Fruit fly (Drosophila melanogaster) whole organism, pupa: Measurements from ENCODE around the gene kar.
A peak's percentile ranks its signal among the peaks of the same experiment; 100 is the strongest.

Experiments used
- CG10348 ChIP-seq: fragments of 200-800 bp; sonication (Bioruptor generic); IDR thresholded peaks from 2 replicates; pipeline ENCODE4 v1.3.6; 2022; ENCODE audit warnings: missing biosample characterization, missing genetic modification characterization
- CG12605 ChIP-seq: fragments of 200-800 bp; sonication (Bioruptor generic); IDR thresholded peaks from 2 replicates; pipeline ENCODE4 v1.3.6; 2022; ENCODE audit warnings: missing biosample characterization, missing genetic modification characterization
- CG13204 ChIP-seq: fragments of 200-800 bp; sonication (Bioruptor generic); optimal IDR thresholded peaks from 2 replicates; lab custom pipeline; 2018; ENCODE audit warnings: missing biosample characterization, mild to moderate bottlenecking, missing genetic modification characterization, moderate library complexity
- CG14655 ChIP-seq: fragments of 200-800 bp; sonication (Bioruptor generic); optimal IDR thresholded peaks from 3 replicates; lab custom pipeline; 2017; ENCODE audit warnings: mild to moderate bottlenecking, missing biosample characterization, missing genetic modification reagents, missing genetic modification characterization
- CG15710 ChIP-seq: fragments of 200-800 bp; sonication (Bioruptor generic); optimal IDR thresholded peaks from 2 replicates; lab custom pipeline; 2018; ENCODE audit warnings: missing biosample characterization, mild to moderate bottlenecking, missing genetic modification characterization, moderate library complexity
- CG17806 ChIP-seq: fragments of 200-800 bp; sonication (Bioruptor generic); optimal IDR thresholded peaks from 2 replicates; lab custom pipeline; 2018; ENCODE audit warnings: missing biosample characterization, mild to moderate bottlenecking, missing genetic modification characterization, moderate library complexity
- CG32121 ChIP-seq: fragments of 200-800 bp; sonication (Bioruptor generic); IDR thresholded peaks from 2 replicates; pipeline ENCODE4 v1.3.6; 2022; ENCODE audit warnings: missing biosample characterization, missing genetic modification characterization
- CG34367 ChIP-seq: fragments of 200-800 bp; sonication (Bioruptor generic); optimal IDR thresholded peaks from 2 replicates; lab custom pipeline; 2018; ENCODE audit warnings: missing biosample characterization, mild to moderate bottlenecking, missing genetic modification characterization
- CG4496 ChIP-seq: fragments of 200-800 bp; sonication (Bioruptor generic); IDR thresholded peaks from 3 replicates; pipeline ENCODE4 v1.3.6; 2022; ENCODE audit warnings: missing biosample characterization, missing genetic modification characterization
- CG8159 ChIP-seq: fragments of 200-800 bp; sonication (Bioruptor generic); optimal IDR thresholded peaks from 3 replicates; lab custom pipeline; 2018; ENCODE audit warnings: missing biosample characterization, mild to moderate bottlenecking, missing genetic modification characterization, moderate library complexity
- CG8301 ChIP-seq: fragments of 200-800 bp; sonication (Bioruptor generic); optimal IDR thresholded peaks from 2 replicates; lab custom pipeline; 2018; ENCODE audit warnings: missing biosample characterization, mild to moderate bottlenecking, missing genetic modification characterization
- CG9948 ChIP-seq: fragments of 200-800 bp; sonication (Bioruptor generic); optimal IDR thresholded peaks from 2 replicates; lab custom pipeline; 2018; ENCODE audit warnings: missing biosample characterization, mild to moderate bottlenecking, missing genetic modification characterization, moderate library complexity
- D1 ChIP-seq: fragments of 200-800 bp; sonication (Bioruptor generic); optimal IDR thresholded peaks from 2 replicates; lab custom pipeline; 2018; ENCODE audit warnings: missing biosample characterization, mild to moderate bottlenecking, missing genetic modification characterization, moderate library complexity
- EcR ChIP-seq: fragments of 200-800 bp; sonication (Bioruptor generic); optimal IDR thresholded peaks from 3 replicates; lab custom pipeline; 2019; ENCODE audit warnings: missing biosample characterization, missing genetic modification characterization, mild to moderate bottlenecking, moderate library complexity, missing genetic modification reagents
- Ets98B ChIP-seq: fragments of 200-800 bp; sonication (Bioruptor generic); IDR thresholded peaks from 2 replicates; pipeline ENCODE4 v1.3.6; 2022; ENCODE audit warnings: missing biosample characterization, missing genetic modification characterization
- Pif1A ChIP-seq: fragments of 200-800 bp; sonication (Bioruptor generic); optimal IDR thresholded peaks from 3 replicates; lab custom pipeline; 2016; ENCODE audit warnings: missing biosample characterization, missing genetic modification characterization
- Pif1B ChIP-seq: fragments of 200-800 bp; sonication (Bioruptor generic); optimal IDR thresholded peaks from 3 replicates; lab custom pipeline; 2016; ENCODE audit warnings: missing biosample characterization, missing genetic modification characterization
- Snoo ChIP-seq: fragments of 200-800 bp; sonication (Bioruptor generic); optimal IDR thresholded peaks from 3 replicates; lab custom pipeline; 2017; ENCODE audit warnings: missing biosample characterization, mild to moderate bottlenecking, missing genetic modification characterization, inconsistent platforms
- fd96Ca ChIP-seq: fragments of 200-800 bp; sonication (Bioruptor generic); IDR thresholded peaks from 3 replicates; pipeline ENCODE4 v1.3.6; 2022; ENCODE audit warnings: missing biosample characterization, missing genetic modification characterization
- gl ChIP-seq: fragments of 200-800 bp; sonication (Bioruptor generic); optimal IDR thresholded peaks from 2 replicates; lab custom pipeline; 2018; ENCODE audit warnings: missing biosample characterization, mild to moderate bottlenecking, missing genetic modification characterization
- rn ChIP-seq: fragments of 200-800 bp; sonication (Bioruptor generic); IDR thresholded peaks from 2 replicates; pipeline ENCODE4 v1.3.6; 2022; ENCODE audit warnings: missing biosample characterization, missing genetic modification characterization

kar gene

dm6 chr3R:12699620-12700378 is 10.6 kb upstream of the kar start:
- TF ChIP-seq Snoo (tag; lab: Kevin White, UChicago) (no peak), CG13204 (GFP tag; lab: Kevin White, UChicago) (no peak), CG34367 (no peak)

DNA sequence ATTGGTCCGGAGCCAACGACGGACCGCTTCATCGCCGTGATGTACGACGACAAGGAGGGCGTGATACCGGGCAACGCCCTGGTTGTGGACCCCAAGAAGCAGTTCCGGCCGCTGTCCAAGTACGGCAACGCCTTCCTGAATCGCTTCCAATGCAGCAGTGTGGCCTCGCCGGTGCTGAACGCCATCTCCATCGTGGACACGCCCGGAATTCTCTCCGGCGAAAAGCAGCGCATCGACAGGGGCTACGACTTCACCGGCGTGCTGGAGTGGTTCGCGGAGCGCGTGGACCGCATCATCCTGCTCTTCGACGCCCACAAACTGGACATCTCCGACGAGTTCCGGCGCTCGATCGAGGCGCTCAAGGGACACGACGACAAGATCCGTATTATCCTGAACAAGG is 9.2 kb upstream of the kar start:
- no peak for TF ChIP-seq Pif1A (GFP tag; lab: Kevin White, UChicago)
- no peak for TF ChIP-seq CG9948
- TF ChIP-seq CG14655 (GFP tag; lab: Kevin White, UChicago), result no peak
- TF ChIP-seq D1, result no peak
- TF ChIP-seq CG34367, result no peak
- TF ChIP-seq CG8159 (tag; lab: Kevin White, UChicago), result no peak
- TF ChIP-seq CG15710 (tag; lab: Kevin White, UChicago), result no peak
- TF ChIP-seq gl (tag; lab: Kevin White, UChicago), result no peak
- TF ChIP-seq CG12605 (GFP tag; lab: Robert Waterston, UW), result no peak
- TF ChIP-seq, all 21 proteins: peak for 0

DNA sequence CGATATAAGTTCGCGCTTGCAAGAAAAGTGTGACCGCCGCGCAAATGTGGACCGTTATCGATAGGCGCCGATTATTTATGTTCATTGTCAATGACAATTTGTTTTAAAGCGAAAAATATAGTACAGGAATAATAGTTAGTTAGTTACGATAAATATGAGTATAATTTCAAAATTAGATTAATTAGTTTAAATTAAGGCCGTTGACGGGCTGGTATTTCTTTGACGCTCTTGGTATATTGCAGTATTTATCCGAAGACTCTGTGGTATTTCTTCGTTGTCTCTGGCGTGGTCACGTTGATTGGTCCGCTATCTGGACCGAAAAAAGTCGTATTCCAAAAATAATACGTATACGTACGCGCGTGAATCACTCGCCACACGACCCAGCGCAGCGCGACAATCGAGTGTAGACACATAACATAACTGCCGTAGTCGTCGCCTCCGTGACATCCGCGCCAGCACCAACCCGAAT is 8.4 kb upstream of the kar start:
- TF ChIP-seq CG32121 (no peak), CG4496 (GFP tag; lab: Robert Waterston, UW) (0 out of 3 replicates have a peak, but pooled peaks have one; percentile 34)

DNA sequence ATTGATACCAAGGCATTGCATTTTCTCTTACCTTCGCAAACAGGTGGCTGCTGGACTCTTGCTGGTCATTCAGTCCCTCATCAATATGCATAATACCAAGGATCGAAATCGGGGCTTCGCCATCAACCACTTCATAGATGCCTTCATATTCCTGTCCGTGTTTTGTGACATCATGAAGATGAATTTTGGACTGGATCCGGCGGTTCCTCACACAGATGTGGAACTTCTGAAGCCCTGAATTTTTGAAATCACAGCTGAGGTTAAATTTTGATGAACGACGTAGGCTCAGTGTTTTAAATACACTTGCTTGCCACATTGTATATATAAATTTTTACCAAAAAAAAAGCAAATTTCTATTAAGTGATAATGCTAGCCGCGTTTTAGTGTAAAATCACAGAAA is 7.9 kb upstream of the kar start, which contains the start of gene Past1:
TSS of gene Past1 (plus strand) at position 301 of the 400 bp plus-strand sequence.
- TF ChIP-seq CG12605 (GFP tag; lab: Robert Waterston, UW) (no peak), gl (tag; lab: Kevin White, UChicago) (no peak), CG17806 (no peak), Pif1A (GFP tag; lab: Kevin White, UChicago) (no peak), Pif1B (GFP tag; lab: Kevin White, UChicago) (no peak)

dm6 chr3R:12694742-12695141 is 5.6 kb upstream of the kar start, which contains the start of the genes CG14391 and NijC:
Gene CG14391, minus strand, starts transcription at chr3R:12694842.
Gene NijC, plus strand, starts transcription at chr3R:12695129.
- no peak for TF ChIP-seq CG4496 (GFP tag; lab: Robert Waterston, UW)
- TF ChIP-seq CG8159 (tag; lab: Kevin White, UChicago), result no peak
- TF ChIP-seq Snoo (tag; lab: Kevin White, UChicago), result no peak
- TF ChIP-seq gl (tag; lab: Kevin White, UChicago), result no peak
- no peak for TF ChIP-seq CG13204 (GFP tag; lab: Kevin White, UChicago)
- TF ChIP-seq CG14655 (GFP tag; lab: Kevin White, UChicago), result no peak
- no peak for TF ChIP-seq CG8301 (tag; lab: Kevin White, UChicago)
- no peak for TF ChIP-seq CG15710 (tag; lab: Kevin White, UChicago)
- no peak for TF ChIP-seq Pif1B (GFP tag; lab: Kevin White, UChicago)

dm6 chr3R:12692497-12692896 is 3.3 kb upstream of the kar start, which contains the start of gene CG31347:
Gene CG31347, minus strand, starts transcription at chr3R:12692597.
- TF ChIP-seq CG13204 (GFP tag; lab: Kevin White, UChicago), result no peak
- TF ChIP-seq CG17806, result no peak
- no peak for TF ChIP-seq CG9948
- no peak for TF ChIP-seq Pif1B (GFP tag; lab: Kevin White, UChicago)
- no peak for TF ChIP-seq EcR
- no peak for TF ChIP-seq Pif1A (GFP tag; lab: Kevin White, UChicago)
- TF ChIP-seq gl (tag; lab: Kevin White, UChicago), result no peak
- no peak for TF ChIP-seq CG12605 (GFP tag; lab: Robert Waterston, UW)
- no peak for TF ChIP-seq CG15710 (tag; lab: Kevin White, UChicago)
- TF ChIP-seq CG34367, result no peak
- TF ChIP-seq Ets98B (GFP tag; lab: Robert Waterston, UW), result no peak
- no peak for TF ChIP-seq CG14655 (GFP tag; lab: Kevin White, UChicago)
- TF ChIP-seq fd96Ca (GFP tag; lab: Robert Waterston, UW), result no peak
- no peak for TF ChIP-seq CG32121
- TF ChIP-seq D1, result no peak
- TF ChIP-seq rn (GFP tag; lab: Robert Waterston, UW), result no peak
- no peak for TF ChIP-seq CG4496 (GFP tag; lab: Robert Waterston, UW)
- TF ChIP-seq CG8301 (tag; lab: Kevin White, UChicago), result no peak
- no peak for TF ChIP-seq CG10348 (GFP tag; lab: Robert Waterston, UW)
- TF ChIP-seq CG8159 (tag; lab: Kevin White, UChicago), result no peak
